Fruit fly (Drosophila melanogaster) whole organism, adult: ENCODE results near the gene CG10802.

Source experiments
- ovo ChIP-seq: fragments of 200-800 bp; sonication (Bioruptor generic); optimal IDR thresholded peaks from 2 replicates; lab custom pipeline; 2016; ENCODE audit warnings: missing biosample characterization, missing genetic modification characterization
- toe ChIP-seq: fragments of 200-800 bp; sonication (Bioruptor generic); optimal IDR thresholded peaks from 2 replicates; lab custom pipeline; 2016; ENCODE audit warnings: missing biosample characterization, missing genetic modification characterization

- peak; percentile 19 for TF ChIP-seq toe (GFP tag; lab: Kevin White, UChicago)
- TF ChIP-seq ovo (GFP tag; lab: Kevin White, UChicago), result peak; percentile 72
Measured at dm6 chrX:3481034-3481433, 1.7 kb upstream of the CG10802 start.
